Worm (Caenorhabditis elegans): ENCODE data around the gene mmaa-1.

The mmaa-1 gene

DNA sequence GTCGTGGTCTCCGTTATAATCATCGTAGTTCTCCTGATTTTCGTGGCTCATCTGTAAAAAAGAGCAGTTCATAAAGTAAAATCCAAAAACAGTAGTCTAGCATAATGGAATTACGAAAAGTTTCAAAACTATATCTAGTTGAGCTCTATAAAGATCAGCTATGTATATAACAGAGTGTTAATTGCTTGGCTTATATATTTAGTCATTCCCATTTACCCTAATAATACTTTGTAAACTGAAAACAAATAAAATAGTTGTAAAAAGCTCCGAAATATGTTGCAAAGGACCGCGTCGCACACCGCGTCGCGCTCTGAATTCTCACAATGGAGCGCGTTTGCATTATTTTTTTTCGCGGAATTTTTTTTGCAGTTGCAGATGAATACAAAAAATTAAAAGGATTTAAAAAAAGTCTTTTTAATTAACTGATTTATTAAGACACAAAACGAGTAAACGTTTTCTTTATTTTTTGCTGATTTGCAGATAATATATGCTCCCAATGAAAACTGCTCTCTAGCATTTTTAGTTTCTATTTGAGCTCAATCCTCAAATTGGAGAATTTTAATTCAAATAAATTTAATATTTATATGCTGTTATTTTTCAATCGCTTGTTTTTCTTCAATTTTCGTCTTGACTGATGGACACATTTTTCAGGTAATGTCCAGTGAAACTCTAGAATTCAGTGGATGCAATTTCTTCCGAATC lies 50.8 kb downstream of the mmaa-1 start, which contains the start of the genes tcer-1 and ZK1127.5:
TSS of gene tcer-1 (minus strand) at position 51 of the 702 bp plus-strand sequence.
TSS of gene ZK1127.5 (plus strand) at position 652 of the 702 bp plus-strand sequence.
- no peak for TF ChIP-seq grh-1 (GFP tag; IDR thresholded peaks at IDR 0.05)
- TF ChIP-seq fkh-8 (tag; optimal IDR thresholded peaks at IDR 0.05), result peak; percentile 41
- peak; percentile 66 for TF ChIP-seq C16A3.4 (tag; optimal IDR thresholded peaks at IDR 0.05)
- TF ChIP-seq isw-1 (GFP tag; IDR thresholded peaks at IDR 0.05), result no peak
- TF ChIP-seq ceh-8 (GFP tag; optimal IDR thresholded peaks at IDR 0.05), result no peak
- no peak for TF ChIP-seq ztf-4 (tag; optimal IDR thresholded peaks at IDR 0.05)
- TF ChIP-seq vab-15 (tag; optimal IDR thresholded peaks at IDR 0.05), result no peak
- peak; percentile 58 for TF ChIP-seq nhr-20 (tag; optimal IDR thresholded peaks at IDR 0.05)
- TF ChIP-seq ceh-63 (GFP tag; optimal IDR thresholded peaks at IDR 0.05), result no peak
- TF ChIP-seq zag-1 (tag; optimal IDR thresholded peaks at IDR 0.05), result no peak
- no peak for TF ChIP-seq aly-2 (tag; optimal IDR thresholded peaks at IDR 0.05)
- TF ChIP-seq elt-2 (tag; optimal IDR thresholded peaks at IDR 0.05), result no peak
- no peak for TF ChIP-seq egl-27 (tag; optimal IDR thresholded peaks at IDR 0.05)
- peak; percentile 73 for TF ChIP-seq lin-15B (tag; optimal IDR thresholded peaks at IDR 0.05)
- TF ChIP-seq nhr-85 (tag), result peak; percentile 31
- TF ChIP-seq swsn-7 (tag; optimal IDR thresholded peaks at IDR 0.05), result peak; percentile 54
- peak; percentile 1 for TF ChIP-seq nhr-237 (tag; optimal IDR thresholded peaks at IDR 0.05)
- TF ChIP-seq ets-5 (GFP tag; IDR thresholded peaks at IDR 0.05), result no peak
- TF ChIP-seq sox-4 (tag; optimal IDR thresholded peaks at IDR 0.05), result no peak
- TF ChIP-seq ces-1 (GFP tag; optimal IDR thresholded peaks at IDR 0.05), result no peak
- TF ChIP-seq lin-13 (GFP tag; optimal IDR thresholded peaks at IDR 0.05), result peak; percentile 2
- peak; percentile 78 for TF ChIP-seq mep-1 (tag; optimal IDR thresholded peaks at IDR 0.05)
- no peak for TF ChIP-seq fkh-10 (GFP tag; optimal IDR thresholded peaks at IDR 0.05)
- no peak for TF ChIP-seq irx-1 (tag; optimal IDR thresholded peaks at IDR 0.05)
- TF ChIP-seq nhr-90 (tag; optimal IDR thresholded peaks at IDR 0.05; ENCODE audit: poor library complexity), result peak; percentile 23
- TF ChIP-seq egl-13 (tag; optimal IDR thresholded peaks at IDR 0.05), result no peak
- TF ChIP-seq mdl-1 (tag; optimal IDR thresholded peaks at IDR 0.05), result no peak
- peak; percentile 50 for TF ChIP-seq nhr-71 (tag; optimal IDR thresholded peaks at IDR 0.05)
- TF ChIP-seq fos-1 (tag; optimal IDR thresholded peaks at IDR 0.05), result no peak
- TF ChIP-seq mef-2 (tag; optimal IDR thresholded peaks at IDR 0.05), result no peak
- no peak for TF ChIP-seq alr-1 (tag; optimal IDR thresholded peaks at IDR 0.05; ENCODE audit: borderline replicate concordance)
- TF ChIP-seq unc-86 (tag; optimal IDR thresholded peaks at IDR 0.05), result no peak
- peak; percentile 58 to 82 for TF ChIP-seq lin-35 (GFP tag; optimal IDR thresholded peaks at IDR 0.05)
- no peak for TF ChIP-seq nhr-28 (tag; optimal IDR thresholded peaks at IDR 0.05)
- no peak for TF ChIP-seq nhr-77 (tag; optimal IDR thresholded peaks at IDR 0.05)
- TF ChIP-seq lin-14 (GFP tag; optimal IDR thresholded peaks at IDR 0.05), result peak; percentile 55
- no peak for TF ChIP-seq hlh-4 (tag; optimal IDR thresholded peaks at IDR 0.05)
- TF ChIP-seq hpl-2 (GFP tag; optimal IDR thresholded peaks at IDR 0.05), result no peak
- TF ChIP-seq F16B12.6 (tag; optimal IDR thresholded peaks at IDR 0.05), result peak; percentile 27
- TF ChIP-seq nhr-84 (tag; optimal IDR thresholded peaks at IDR 0.05), result no peak
- peak; percentile 44 for TF ChIP-seq rnt-1 (tag; optimal IDR thresholded peaks at IDR 0.05)
- TF ChIP-seq pqm-1 (tag; optimal IDR thresholded peaks at IDR 0.05), result no peak
- TF ChIP-seq elt-3 (tag; optimal IDR thresholded peaks at IDR 0.05), result peak in 1 of 6 experiments; percentile 38
- TF ChIP-seq pag-3 (tag; optimal IDR thresholded peaks at IDR 0.05; ENCODE audit: borderline replicate concordance, insufficient read depth), result no peak
- TF ChIP-seq mab-9 (GFP tag; IDR thresholded peaks at IDR 0.05), result no peak
- TF ChIP-seq nhr-11 (tag; optimal IDR thresholded peaks at IDR 0.05), result no peak
- peak; percentile 40 for TF ChIP-seq tbx-2 (tag; optimal IDR thresholded peaks at IDR 0.05)
- TF ChIP-seq lsy-2 (tag; optimal IDR thresholded peaks at IDR 0.05), result peak; percentile 60 to 83
- TF ChIP-seq sup-37 (GFP tag; optimal IDR thresholded peaks at IDR 0.05), result no peak
- TF ChIP-seq efl-1 (optimal IDR thresholded peaks at IDR 0.05), result peak; percentile 66 to 78
- peak; percentile 69 to 94 for TF ChIP-seq efl-1 (GFP tag; optimal IDR thresholded peaks at IDR 0.05 in 1 of 2)
- TF ChIP-seq ceh-90 (tag; optimal IDR thresholded peaks at IDR 0.05), result no peak
- peak; percentile 24; the same call in 1 of the 2 replicates for TF ChIP-seq nhr-19 (GFP tag; conservative IDR thresholded peaks at IDR 0.05)

All from whole organism, L1 larva.